Fruit fly (Drosophila melanogaster) ovary, adult (tissue): ENCODE measurements around the gene mgl.

Source experiments
- CG17801 ChIP-seq: fragments of 200-800 bp; optimal IDR thresholded peaks from 2 replicates; lab custom pipeline; 2019; ENCODE audit warnings: missing biosample characterization, mild to moderate bottlenecking, missing genetic modification characterization, moderate library complexity; ENCODE audit not compliant: partially characterized antibody

Gene mgl

dm6 chrX:9499994-9500804, at the start of gene mgl:
Gene mgl (minus strand): TSS chrX:9500129.
- peak; percentile 13 for TF ChIP-seq CG17801 (GFP tag; lab: Kevin White, UChicago)

DNA sequence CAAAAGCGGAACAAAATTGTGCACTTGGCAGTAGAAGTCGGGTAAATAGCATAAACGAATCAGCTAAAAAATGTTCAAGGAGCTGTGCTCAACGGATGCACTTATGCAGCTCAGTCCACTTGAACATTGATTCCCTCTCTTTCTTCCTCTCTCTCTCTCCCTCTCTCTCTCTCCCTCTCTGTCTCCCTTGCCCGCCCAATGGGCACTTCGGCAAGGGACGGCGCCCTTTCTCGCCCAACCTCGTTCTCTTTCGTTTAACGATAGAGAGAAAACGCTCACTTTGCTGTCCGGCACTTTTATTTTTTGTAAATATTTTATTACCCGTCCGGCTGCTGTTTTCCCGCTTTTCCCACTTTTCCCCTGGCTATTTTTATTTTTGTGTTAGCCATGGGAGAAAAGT, 44.5 kb upstream of the mgl start:
- TF ChIP-seq CG17801 (GFP tag; lab: Kevin White, UChicago): no peak

- TF ChIP-seq CG17801 (GFP tag; lab: Kevin White, UChicago): no peak
Observed at dm6 chrX:9533518-9533917, 33.6 kb upstream of the mgl start, which contains the start of gene CG34026. Gene CG34026 (plus strand): TSS chrX:9533818.

- TF ChIP-seq CG17801 (GFP tag; lab: Kevin White, UChicago): no peak
Observed at dm6 chrX:9532453-9532852, 32.5 kb upstream of the mgl start.

DNA sequence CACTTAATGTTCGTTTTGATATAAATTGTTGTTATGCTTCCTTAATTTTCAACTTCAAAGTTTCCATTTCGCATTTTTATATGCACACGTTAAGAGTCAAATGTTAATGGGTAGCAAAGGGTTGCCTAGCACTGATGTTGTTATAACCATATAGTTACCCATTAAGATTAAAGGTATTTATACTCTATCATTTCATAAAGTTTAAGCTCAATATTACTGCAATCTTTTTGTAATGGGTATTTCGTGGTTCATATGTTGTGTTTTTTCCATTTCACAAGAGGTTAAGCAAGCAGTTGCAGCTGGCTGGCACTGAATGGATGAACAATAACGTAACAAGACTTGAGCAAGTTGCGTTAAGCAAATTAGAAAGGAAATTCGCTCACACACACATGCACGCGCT, 31.9 kb upstream of the mgl start:
- TF ChIP-seq CG17801 (GFP tag; lab: Kevin White, UChicago): no peak

dm6 chrX:9523543-9523942, 23.6 kb upstream of the mgl start:
- no peak for TF ChIP-seq CG17801 (GFP tag; lab: Kevin White, UChicago)

DNA sequence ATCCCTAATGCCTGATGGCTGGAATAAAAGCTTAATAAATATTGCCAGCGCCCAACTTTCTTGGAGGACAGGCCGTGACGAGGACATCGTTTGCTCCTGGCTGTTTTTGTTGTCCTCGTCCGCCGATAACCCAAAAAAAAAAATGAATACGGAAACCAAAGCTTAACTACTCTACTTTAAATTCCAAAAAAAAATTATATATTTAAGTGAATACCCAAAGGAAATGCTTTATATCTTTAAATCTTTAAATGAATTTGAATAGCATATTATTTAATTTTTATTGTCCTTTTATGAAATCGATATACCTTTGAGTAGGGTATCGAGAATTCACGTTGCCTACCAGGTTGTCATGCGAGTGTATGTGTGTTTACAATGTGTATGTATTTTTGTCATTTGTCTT, 20.2 kb upstream of the mgl start:
- no peak for TF ChIP-seq CG17801 (GFP tag; lab: Kevin White, UChicago)

- no peak for TF ChIP-seq CG17801 (GFP tag; lab: Kevin White, UChicago)
Observed at dm6 chrX:9511224-9511623, 11.3 kb upstream of the mgl start, which contains the start of gene CG34028. Gene CG34028 (plus strand): TSS chrX:9511524.

dm6 chrX:9502286-9502685, 2.4 kb upstream of the mgl start:
- no peak for TF ChIP-seq CG17801 (GFP tag; lab: Kevin White, UChicago)

dm6 chrX:9500805-9501281, 914 bp upstream of the mgl start:
- TF ChIP-seq CG17801 (GFP tag; lab: Kevin White, UChicago): no peak

dm6 chrX:9498174-9498573, 1.8 kb downstream of the mgl start:
- no peak for TF ChIP-seq CG17801 (GFP tag; lab: Kevin White, UChicago)

dm6 chrX:9497123-9497522, 2.8 kb downstream of the mgl start:
- TF ChIP-seq CG17801 (GFP tag; lab: Kevin White, UChicago): no peak

- TF ChIP-seq CG17801 (GFP tag; lab: Kevin White, UChicago): no peak
Observed at dm6 chrX:9495945-9496445, 3.9 kb downstream of the mgl start.

dm6 chrX:9494103-9494502, 5.8 kb downstream of the mgl start:
- no peak for TF ChIP-seq CG17801 (GFP tag; lab: Kevin White, UChicago)

dm6 chrX:9486802-9487201, 13.1 kb downstream of the mgl start:
- TF ChIP-seq CG17801 (GFP tag; lab: Kevin White, UChicago): no peak

DNA sequence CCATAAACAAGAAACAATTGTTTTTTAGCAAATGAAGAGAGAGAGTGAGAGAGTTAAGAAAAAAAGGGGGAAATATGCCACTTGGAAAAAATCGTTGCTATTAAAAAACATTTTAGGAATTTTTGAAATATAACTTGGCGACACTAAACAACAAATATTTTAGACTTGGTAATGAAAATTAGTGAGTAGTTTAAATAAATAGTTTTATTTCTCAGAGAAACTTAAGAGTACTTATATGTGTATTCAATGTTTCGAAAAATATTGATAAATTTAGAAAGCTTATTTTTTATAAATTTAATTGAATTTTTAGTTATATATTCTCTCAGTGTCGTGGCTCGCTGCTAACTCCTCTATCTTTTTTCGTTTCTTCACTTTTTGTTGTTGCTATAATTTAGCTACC, 14.0 kb downstream of the mgl start:
- no peak for TF ChIP-seq CG17801 (GFP tag; lab: Kevin White, UChicago)
